Fruit fly (Drosophila melanogaster) ovary, adult (tissue): Measurements from ENCODE around the gene CheB38c.

Experiments
- CG17801 ChIP-seq: fragments of 200-800 bp; optimal IDR thresholded peaks from 2 replicates; lab custom pipeline; 2019; ENCODE audit warnings: missing biosample characterization, mild to moderate bottlenecking, missing genetic modification characterization, moderate library complexity; ENCODE audit not compliant: partially characterized antibody

CheB38c gene

DNA sequence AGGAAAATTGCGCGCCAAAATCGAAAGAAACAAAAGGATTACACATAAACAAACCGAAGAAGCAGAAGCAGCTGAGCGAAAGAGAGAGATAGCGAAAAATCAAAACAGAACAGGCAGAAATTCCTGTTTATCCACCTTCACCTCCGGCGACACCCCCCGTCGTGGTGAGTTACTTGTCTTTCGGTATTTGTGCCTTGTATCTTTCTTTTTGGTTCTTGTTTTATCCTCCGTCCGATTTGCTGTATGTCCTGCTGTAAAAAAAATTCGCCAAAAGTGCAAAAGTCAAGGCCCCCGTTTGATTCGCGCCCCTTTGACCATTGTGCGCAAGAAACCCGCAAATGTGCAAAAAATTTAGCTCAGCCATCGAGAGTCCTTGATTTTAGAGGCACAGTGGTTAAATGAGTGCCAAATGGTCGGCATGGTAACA lies 22.3 kb downstream of the CheB38c start:
- TF ChIP-seq CG17801 (GFP tag; lab: Kevin White, UChicago): no peak

DNA sequence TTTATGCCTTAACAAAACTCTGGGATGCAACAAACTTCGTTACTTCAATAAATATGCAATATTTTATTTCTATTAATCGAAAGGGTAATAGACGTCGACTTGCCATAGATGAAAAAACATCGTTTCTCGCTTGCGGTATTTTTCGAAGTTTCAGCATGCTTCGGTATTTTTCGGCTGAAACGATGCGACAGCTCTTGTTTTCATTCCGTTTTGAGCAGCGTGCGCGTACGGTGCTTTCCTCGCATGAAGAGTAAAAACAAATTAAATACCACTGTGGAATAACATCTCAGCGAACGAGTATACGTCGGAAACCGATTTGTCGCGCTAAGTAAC lies 23.2 kb downstream of the CheB38c start, which contains the start of gene CG9328:
CG9328 (plus strand) TSS at position 201 of the 333 bp plus-strand sequence.
- TF ChIP-seq CG17801 (GFP tag; lab: Kevin White, UChicago): peak; percentile 47

DNA sequence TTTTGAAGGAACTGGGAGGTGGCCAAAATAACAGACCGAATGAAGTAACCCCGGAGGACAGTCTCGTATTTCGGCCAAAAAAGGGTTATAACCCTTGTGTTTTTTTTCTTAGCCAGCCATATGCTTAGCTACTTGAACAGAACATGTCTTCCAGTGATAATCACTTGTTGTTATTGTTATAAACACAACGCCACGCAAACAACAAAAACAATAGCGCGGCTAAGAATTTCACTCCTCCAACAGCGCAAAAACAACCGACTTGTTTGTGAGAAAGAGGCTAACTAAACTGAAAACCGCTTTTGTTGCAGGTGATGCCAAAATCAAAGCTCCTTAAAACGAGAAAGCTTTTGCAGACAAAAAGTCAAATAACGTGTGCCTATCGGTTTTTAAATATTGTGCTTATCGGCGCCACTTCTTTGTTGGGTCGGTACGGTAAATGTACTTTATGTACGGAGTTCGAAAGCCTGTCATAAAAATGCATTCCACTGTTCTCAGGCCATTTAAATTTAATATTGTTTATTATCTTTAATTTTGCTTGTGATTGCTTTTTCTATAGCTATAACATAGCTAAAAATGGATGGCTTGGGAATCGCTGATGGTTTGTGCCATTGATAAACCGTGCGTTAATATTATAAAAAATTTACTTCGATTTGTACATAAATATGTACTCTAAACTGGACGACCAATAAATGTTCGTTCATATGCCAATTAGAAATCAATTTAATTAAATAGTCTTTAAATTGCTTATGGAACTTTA lies 23.7 kb downstream of the CheB38c start, which contains the start of gene vari:
vari (minus strand) TSS at position 285 of the 757 bp plus-strand sequence.
- no peak for TF ChIP-seq CG17801 (GFP tag; lab: Kevin White, UChicago)

DNA sequence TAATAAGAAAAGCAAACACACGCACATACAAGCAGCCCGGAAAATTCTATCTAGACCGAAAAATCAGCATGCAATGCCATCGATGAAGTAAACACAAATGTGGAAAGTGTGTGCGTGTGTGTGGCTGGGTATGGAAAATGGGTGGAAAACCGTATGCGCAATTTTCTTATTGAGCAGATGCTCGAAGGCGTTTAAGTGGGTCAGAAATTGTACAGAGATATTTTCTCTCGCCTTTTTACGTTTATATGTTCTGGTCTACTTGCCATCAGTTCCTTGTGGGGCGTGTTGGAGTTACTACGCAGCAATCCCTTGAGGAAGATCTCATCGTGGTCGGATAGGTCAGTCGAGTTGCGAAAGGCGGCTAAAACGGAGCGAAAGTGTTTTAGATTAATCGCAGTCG lies 24.9 kb downstream of the CheB38c start:
- TF ChIP-seq CG17801 (GFP tag; lab: Kevin White, UChicago): no peak

DNA sequence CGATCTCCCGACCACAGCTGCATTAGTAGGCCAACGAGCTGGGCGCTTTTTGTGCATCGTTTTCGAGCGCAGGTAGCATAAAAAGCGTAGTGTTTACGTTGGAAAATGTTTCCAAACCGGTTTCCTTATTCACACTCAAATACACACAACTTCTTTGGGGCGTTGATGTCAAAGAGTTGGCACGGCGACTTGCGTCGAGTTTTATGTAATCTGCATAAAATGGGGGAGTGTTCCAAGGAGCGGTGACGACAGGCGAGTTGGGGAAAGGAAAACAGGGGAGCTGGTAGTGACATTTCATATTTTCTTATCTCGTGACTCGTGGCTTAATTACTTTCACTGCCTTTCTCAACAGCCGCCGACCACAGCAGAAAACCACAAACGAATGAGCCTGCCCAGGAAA lies 26.0 kb downstream of the CheB38c start:
- TF ChIP-seq CG17801 (GFP tag; lab: Kevin White, UChicago): no peak

DNA sequence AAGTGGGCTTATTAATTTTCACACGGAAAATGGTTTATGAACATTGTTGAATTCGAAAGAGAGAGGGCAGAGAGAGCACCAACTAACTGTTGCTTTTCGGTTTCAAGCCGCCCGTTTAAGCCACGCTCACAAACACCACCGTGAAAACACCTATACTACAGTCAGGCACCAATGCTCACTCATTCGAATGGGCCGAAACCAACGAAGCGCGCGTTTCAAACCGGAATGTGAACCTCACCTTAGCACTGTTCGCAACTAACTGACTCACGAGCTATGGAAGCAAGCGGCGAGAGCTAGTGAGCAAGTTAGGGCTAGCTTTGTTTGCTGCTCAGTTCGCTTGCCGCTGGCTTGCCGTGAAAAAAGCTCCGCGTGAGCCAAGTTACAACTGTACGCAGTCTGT lies 26.8 kb downstream of the CheB38c start:
- TF ChIP-seq CG17801 (GFP tag; lab: Kevin White, UChicago): peak; percentile 74

DNA sequence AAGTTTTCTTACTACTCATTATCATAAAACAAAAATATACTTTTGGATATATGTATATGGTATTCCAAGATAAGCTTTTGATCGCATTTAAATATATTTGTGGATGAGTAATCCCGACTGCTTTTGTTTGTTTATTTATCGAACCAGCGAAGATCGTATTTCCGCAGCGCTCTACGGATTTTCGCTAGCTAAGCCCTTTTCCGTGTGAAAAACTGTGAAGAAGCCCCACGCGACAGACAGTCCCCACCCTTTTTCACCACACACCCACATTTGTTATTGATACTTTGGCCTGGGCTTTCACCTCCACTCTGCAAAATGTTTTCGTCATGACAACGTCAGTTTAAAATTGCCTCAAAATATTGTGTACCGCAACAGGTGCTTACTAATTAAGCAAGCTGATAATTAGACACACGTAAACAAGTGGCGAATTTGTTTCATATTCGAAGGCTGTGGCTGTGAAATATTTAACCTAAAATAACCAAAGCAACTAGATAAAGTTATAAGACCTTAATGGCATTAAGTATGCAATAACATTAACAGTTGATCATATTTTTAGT lies 27.6 kb downstream of the CheB38c start:
- no peak for TF ChIP-seq CG17801 (GFP tag; lab: Kevin White, UChicago)

DNA sequence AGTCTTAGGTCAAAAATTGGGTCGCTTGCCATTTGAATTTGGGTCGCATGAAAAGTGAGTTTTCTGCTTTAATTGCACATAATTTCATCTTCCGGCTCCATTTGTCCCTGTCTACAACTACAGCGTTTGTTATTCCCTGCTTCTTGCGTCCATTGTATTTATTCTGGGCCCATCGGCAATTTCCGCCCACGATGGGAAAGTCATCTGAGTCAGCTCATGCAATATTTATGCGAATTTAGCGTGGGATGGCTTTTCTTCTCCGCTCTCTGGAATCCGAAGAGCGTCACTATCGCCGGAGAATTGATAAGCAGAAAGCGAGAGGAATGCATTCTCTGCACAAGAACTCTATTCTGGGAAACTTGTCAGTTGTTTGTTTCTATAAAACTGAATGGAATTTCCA lies 28.1 kb downstream of the CheB38c start:
- no peak for TF ChIP-seq CG17801 (GFP tag; lab: Kevin White, UChicago)

DNA sequence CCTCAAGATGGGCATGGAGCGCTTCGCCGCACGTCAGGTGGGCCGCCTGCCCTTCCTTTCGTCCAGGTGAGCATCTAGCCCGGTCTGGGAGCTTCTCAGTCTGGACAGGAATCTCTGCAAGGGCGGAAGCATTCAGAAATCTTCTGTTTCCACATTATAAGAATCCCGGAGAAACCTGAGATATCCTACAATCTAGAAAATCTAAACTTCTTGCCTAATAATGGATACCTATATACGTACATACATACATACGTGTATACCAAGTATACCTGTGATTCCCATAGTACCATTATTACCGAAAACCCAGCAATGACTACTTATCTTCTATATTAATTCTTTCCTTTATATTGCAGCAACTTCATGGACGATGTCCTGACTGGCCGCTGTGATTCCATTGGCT lies 32.6 kb downstream of the CheB38c start:
- TF ChIP-seq CG17801 (GFP tag; lab: Kevin White, UChicago): no peak

DNA sequence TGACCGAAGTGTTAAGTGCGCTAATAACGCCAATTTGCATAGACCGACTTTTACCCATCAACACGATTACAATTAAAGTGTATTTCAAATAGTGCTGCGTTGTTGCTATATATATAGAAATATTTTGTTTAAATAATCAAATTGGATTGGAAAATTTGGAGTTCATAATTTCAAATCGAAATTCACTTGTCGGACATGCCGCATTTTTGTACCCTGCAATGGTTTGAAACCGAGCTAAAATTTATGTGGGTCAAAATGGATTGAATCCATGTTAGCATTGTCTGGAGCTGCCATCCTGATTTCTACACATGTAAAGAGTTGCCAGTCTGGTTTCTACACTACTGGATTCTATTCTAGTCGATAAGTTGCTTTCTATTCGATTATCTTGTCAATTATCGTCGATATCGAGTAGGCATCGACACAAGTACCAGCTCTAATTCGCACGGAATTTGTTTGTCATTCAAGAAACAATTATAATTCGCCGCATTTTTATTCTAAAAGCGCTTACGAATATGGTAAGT lies 33.3 kb downstream of the CheB38c start, which contains the start of gene Pomp:
Pomp (plus strand) TSS at position 386 of the 521 bp plus-strand sequence.
- TF ChIP-seq CG17801 (GFP tag; lab: Kevin White, UChicago): peak; percentile 32

DNA sequence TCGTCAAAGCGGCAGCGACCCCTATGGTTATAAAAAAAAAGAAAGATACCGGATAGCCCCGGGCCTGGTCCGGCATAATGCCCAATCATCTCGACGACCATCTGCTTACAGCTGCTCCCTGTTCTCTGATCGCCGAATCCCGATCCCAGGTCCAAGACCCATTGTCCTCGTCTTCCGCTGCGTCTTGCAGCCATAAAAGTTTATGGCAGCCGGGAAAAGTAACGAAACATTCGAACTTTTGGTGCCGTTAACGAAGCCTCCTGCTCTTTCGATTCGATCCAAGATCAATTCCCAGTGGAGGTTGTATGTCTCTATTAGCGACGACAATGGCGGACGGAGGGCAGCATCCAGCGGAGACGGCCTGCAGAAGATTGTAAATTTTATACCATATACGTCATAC lies 35.3 kb downstream of the CheB38c start:
- no peak for TF ChIP-seq CG17801 (GFP tag; lab: Kevin White, UChicago)

DNA sequence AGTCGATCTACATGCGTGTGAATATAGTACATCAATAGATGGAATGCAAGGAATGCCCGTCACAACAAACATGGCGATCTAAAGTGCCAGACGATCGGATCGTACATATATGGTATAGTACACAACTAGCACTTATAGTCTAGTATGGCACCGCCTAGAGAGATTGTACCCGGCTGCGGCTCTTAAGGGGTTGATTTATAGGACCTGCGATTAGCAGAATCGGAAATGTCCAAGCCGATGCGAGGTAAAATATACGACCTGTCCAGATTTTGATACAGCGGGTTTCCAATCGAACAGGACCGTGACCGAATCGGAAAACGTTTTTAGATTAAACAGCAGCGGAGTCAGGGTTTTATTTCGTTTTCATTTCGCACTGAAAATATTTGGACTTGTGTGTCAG lies 36.8 kb downstream of the CheB38c start:
- TF ChIP-seq CG17801 (GFP tag; lab: Kevin White, UChicago): no peak

DNA sequence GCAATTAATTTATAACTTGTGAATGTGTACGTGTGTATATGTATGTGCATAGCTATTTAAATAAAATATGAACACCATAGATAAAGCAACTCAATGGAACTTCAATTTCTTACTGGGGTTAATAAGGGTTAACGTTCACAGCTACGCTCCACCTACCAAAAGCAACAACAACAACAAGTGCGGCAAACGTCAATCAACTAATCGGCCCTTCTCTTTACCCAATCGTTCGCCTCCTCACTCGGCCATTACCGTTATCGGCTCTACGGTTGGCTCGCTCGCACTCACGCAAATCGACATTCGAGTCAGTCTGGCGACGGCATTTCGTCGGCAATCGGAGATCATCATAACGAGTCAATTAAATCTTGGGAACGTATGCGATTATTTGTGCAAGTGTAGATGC lies 37.6 kb downstream of the CheB38c start:
- TF ChIP-seq CG17801 (GFP tag; lab: Kevin White, UChicago): no peak

DNA sequence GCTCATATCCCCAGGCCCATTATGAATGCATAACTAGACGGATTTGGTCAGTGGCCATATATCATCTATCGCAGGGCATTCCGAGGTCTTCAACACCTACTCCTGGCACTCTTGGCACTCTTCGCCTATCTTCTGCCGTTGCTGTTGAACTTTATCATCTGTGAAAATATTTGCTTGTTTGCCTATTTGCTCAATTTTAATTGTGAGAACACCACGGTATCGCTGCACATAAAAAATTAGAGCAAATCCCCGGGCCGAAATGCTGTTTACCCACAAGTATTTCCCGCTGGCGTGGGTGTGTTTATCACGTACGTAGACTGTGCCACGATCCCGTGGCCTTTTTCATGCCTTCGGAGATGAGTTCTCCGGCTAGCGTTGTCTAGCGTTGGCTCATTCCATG lies 39.9 kb downstream of the CheB38c start:
- TF ChIP-seq CG17801 (GFP tag; lab: Kevin White, UChicago): no peak

DNA sequence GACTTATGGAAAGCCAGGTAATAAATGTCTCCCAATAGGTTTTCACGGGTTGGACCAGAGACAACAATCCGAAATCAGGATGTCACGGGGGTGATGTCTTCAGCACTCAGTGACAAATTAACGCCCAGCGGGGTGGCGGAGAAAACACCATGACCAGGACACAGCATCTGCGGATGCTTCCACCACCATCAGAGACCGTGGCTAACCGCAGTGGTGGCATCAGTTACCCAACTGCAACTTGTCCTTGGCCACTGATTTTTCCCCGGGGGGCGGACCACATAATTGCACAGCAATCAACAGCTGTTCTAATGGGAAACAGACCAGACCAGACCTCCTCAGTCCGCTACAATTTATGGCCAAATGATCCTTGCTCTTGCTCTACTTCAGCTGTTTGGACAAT lies 42.3 kb downstream of the CheB38c start:
- no peak for TF ChIP-seq CG17801 (GFP tag; lab: Kevin White, UChicago)

DNA sequence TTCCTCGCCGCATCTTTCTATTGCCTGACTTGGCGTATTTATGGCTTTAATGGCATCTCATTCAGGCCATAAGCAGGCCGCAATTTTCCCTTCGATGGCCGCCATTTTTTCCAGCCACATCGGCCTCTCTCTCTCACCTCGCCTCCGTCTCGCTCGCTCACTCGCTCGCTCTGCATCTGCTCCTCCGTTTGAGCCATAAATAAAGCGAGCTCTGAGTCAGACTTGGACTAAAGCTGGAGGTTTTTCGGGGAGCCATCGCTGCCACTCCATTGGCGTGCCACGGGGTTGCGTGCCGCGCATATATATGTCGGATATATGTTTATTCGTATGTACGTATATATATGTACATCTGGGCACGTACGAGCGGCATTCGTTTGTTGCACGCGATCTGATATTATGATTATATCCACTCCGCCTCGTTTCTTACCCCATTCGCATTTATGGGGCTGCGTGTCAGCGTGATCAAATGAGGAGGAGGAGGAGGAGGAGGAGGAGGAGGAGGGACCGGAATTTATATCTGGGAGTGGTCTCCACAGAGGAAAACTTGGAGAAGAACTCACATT lies 43.6 kb downstream of the CheB38c start:
- TF ChIP-seq CG17801 (GFP tag; lab: Kevin White, UChicago): no peak
